Fruit fly (Drosophila melanogaster) whole organism, embryonic: ENCODE data around the gene CG14341.
A peak's percentile ranks its signal among the peaks of the same experiment; 100 is the strongest.

ENCODE experiments used
- Antp ChIP-seq: fragments of 200-800 bp; sonication (Bioruptor generic); optimal IDR thresholded peaks from 3 replicates; lab custom pipeline; 2016; ENCODE audit warnings: missing biosample characterization, missing genetic modification characterization
- CG10543 ChIP-seq: fragments of 200-800 bp; sonication (Bioruptor generic); optimal IDR thresholded peaks from 3 replicates; lab custom pipeline; 2017; ENCODE audit warnings: missing biosample characterization, mild to moderate bottlenecking, missing genetic modification characterization, moderate library complexity
- CG13123 ChIP-seq: fragments of 200-800 bp; sonication (Bioruptor generic); optimal IDR thresholded peaks from 2 replicates; lab custom pipeline; 2016; ENCODE audit warnings: missing biosample characterization, missing genetic modification characterization
- CG14014 ChIP-seq: fragments of 200-800 bp; sonication (Bioruptor generic); IDR thresholded peaks from 2 replicates; pipeline ENCODE4 v1.3.6; 2022; ENCODE audit warnings: missing biosample characterization, missing genetic modification characterization
- CG1602 ChIP-seq: fragments of 200-800 bp; sonication (Bioruptor generic); optimal IDR thresholded peaks from 3 replicates; lab custom pipeline; 2016; ENCODE audit warnings: missing biosample characterization, missing genetic modification characterization
- CG16779 ChIP-seq: fragments of 200-800 bp; sonication (Bioruptor generic); IDR thresholded peaks from 2 replicates; pipeline ENCODE4 v1.3.6; 2022; ENCODE audit warnings: missing biosample characterization, missing genetic modification characterization
- CG18476 ChIP-seq: fragments of 200-800 bp; sonication (Bioruptor generic); optimal IDR thresholded peaks from 2 replicates; lab custom pipeline; 2016; ENCODE audit warnings: missing biosample characterization, mild to moderate bottlenecking, missing genetic modification characterization
- CG2875 ChIP-seq: fragments of 200-800 bp; sonication (Bioruptor generic); optimal IDR thresholded peaks from 2 replicates; lab custom pipeline; 2017; ENCODE audit warnings: missing biosample characterization, mild to moderate bottlenecking, missing genetic modification characterization, missing genetic modification reagents
- CG3281 ChIP-seq: fragments of 200-800 bp; sonication (Bioruptor generic); optimal IDR thresholded peaks from 3 replicates; lab custom pipeline; 2017; ENCODE audit warnings: missing biosample characterization, mild to moderate bottlenecking, missing genetic modification characterization
- CG34376 ChIP-seq: fragments of 200-800 bp; sonication (Bioruptor generic); optimal IDR thresholded peaks from 2 replicates; lab custom pipeline; 2018; ENCODE audit warnings: missing biosample characterization, mild to moderate bottlenecking, missing genetic modification characterization
- CG43689 ChIP-seq: fragments of 200-800 bp; sonication (Bioruptor generic); IDR thresholded peaks from 2 replicates; pipeline ENCODE4 v1.3.6; 2022; ENCODE audit warnings: missing biosample characterization, missing genetic modification characterization
- CG6689 ChIP-seq: fragments of 200-800 bp; sonication (Bioruptor generic); IDR thresholded peaks from 2 replicates; pipeline ENCODE4 v1.3.6; 2022; ENCODE audit warnings: missing biosample characterization, missing genetic modification characterization
- CG6765 ChIP-seq: fragments of 200-800 bp; sonication (Bioruptor generic); optimal IDR thresholded peaks from 3 replicates; lab custom pipeline; 2017; ENCODE audit warnings: missing biosample characterization, mild to moderate bottlenecking, missing genetic modification characterization
- CG7839 ChIP-seq: fragments of 200-800 bp; sonication (Bioruptor generic); optimal IDR thresholded peaks from 3 replicates; lab custom pipeline; 2018; ENCODE audit warnings: missing biosample characterization, mild to moderate bottlenecking, missing genetic modification characterization, moderate library complexity
- CG7987 ChIP-seq: fragments of 200-800 bp; sonication (Bioruptor generic); optimal IDR thresholded peaks from 2 replicates; lab custom pipeline; 2018; ENCODE audit warnings: missing biosample characterization, mild to moderate bottlenecking, missing genetic modification characterization, moderate library complexity
- CG8478 ChIP-seq: fragments of >200 bp; optimal IDR thresholded peaks from 2 replicates; lab custom pipeline; 2018
- CkIIα-i1 ChIP-seq: fragments of 200-800 bp; sonication (Bioruptor generic); IDR thresholded peaks from 2 replicates; pipeline ENCODE4 v1.3.6; 2022; ENCODE audit warnings: missing biosample characterization, missing genetic modification characterization
- GATAe ChIP-seq: fragments of 200-800 bp; sonication (Bioruptor generic); conservative IDR thresholded peaks from 2 replicates; pipeline ENCODE4 v1.3.6; 2022; ENCODE audit warnings: missing biosample characterization, missing genetic modification characterization
- Hr51 ChIP-seq, 2 experiments: fragments of 200-800 bp; sonication (Bioruptor generic); optimal IDR thresholded peaks; 2 replicates in 1 of 2; 3 replicates in 1 of 2; lab custom pipeline; 2016 to 2018; ENCODE audit warnings: missing biosample characterization in 2 of 2, missing genetic modification characterization in 2 of 2, mild to moderate bottlenecking in 1 of 2, moderate library complexity in 1 of 2
- Hr78 ChIP-seq, 2 experiments: fragments of 200-800 bp in 1 of 2; fragments of >200 bp in 1 of 2; sonication (Bioruptor generic) in 1 of 2; optimal IDR thresholded peaks; 2 replicates each; lab custom pipeline; 2017 to 2019; ENCODE audit warnings: missing biosample characterization in 2 of 2, missing genetic modification characterization in 2 of 2, mild to moderate bottlenecking in 1 of 2, moderate library complexity in 1 of 2
- MESR4 ChIP-seq: fragments of 200-800 bp; sonication (Bioruptor generic); optimal IDR thresholded peaks from 2 replicates; lab custom pipeline; 2018; ENCODE audit warnings: missing biosample characterization, mild to moderate bottlenecking, missing genetic modification characterization, moderate library complexity
- Med ChIP-seq: fragments of 200-800 bp; sonication (Bioruptor generic); peaks from one replicate; lab custom pipeline; 2016; ENCODE audit warnings: missing biosample characterization, missing genetic modification characterization, mild to moderate bottlenecking, inconsistent platforms, moderate library complexity
- Mrtf ChIP-seq: fragments of 200-800 bp; sonication (Bioruptor generic); IDR thresholded peaks from 3 replicates; pipeline ENCODE4 v1.3.6; 2022; ENCODE audit warnings: missing biosample characterization, missing genetic modification characterization
- PHDP ChIP-seq: fragments of 200-800 bp; sonication (Bioruptor generic); optimal IDR thresholded peaks from 3 replicates; lab custom pipeline; 2018; ENCODE audit warnings: missing biosample characterization, mild to moderate bottlenecking, missing genetic modification characterization, moderate library complexity
- Pdp1 ChIP-seq, 2 experiments: fragments of 200-800 bp; sonication (Bioruptor generic); optimal IDR thresholded peaks; 3 replicates each; lab custom pipeline; 2016; ENCODE audit warnings: missing biosample characterization in 2 of 2, missing genetic modification characterization in 2 of 2, mild to moderate bottlenecking in 1 of 2, moderate library complexity in 1 of 2
- Sry-δ ChIP-seq: fragments of 200-800 bp; sonication (Bioruptor generic); optimal IDR thresholded peaks from 2 replicates; lab custom pipeline; 2016; ENCODE audit warnings: missing biosample characterization, missing genetic modification characterization
- Tbp ChIP-seq: fragments of >200 bp; optimal IDR thresholded peaks from 2 replicates; lab custom pipeline; 2018; ENCODE audit warnings: missing biosample characterization, missing genetic modification characterization
- caup ChIP-seq: fragments of 200-800 bp; sonication (Bioruptor generic); optimal IDR thresholded peaks from 3 replicates; lab custom pipeline; 2017; ENCODE audit warnings: missing biosample characterization, mild to moderate bottlenecking, missing genetic modification characterization, moderate library complexity; ENCODE audit not compliant: severe bottlenecking
- cg ChIP-seq: fragments of 200-800 bp; sonication (Bioruptor generic); optimal IDR thresholded peaks from 3 replicates; lab custom pipeline; 2019; ENCODE audit warnings: missing biosample characterization, mild to moderate bottlenecking, missing genetic modification characterization, moderate library complexity
- crol ChIP-seq: fragments of 200-800 bp; sonication (Bioruptor generic); IDR thresholded peaks from 2 replicates; pipeline ENCODE4 v1.3.6; 2022; ENCODE audit warnings: missing biosample characterization, missing genetic modification characterization
- crp ChIP-seq, 2 experiments: fragments of 200-800 bp; sonication (Bioruptor generic); optimal IDR thresholded peaks; 2 replicates in 1 of 2; 3 replicates in 1 of 2; lab custom pipeline; 2017; ENCODE audit warnings: missing biosample characterization in 2 of 2, missing genetic modification characterization in 2 of 2, mild to moderate bottlenecking in 1 of 2, moderate library complexity in 1 of 2
- cwo ChIP-seq: fragments of 200-800 bp; sonication (Bioruptor generic); optimal IDR thresholded peaks from 3 replicates; lab custom pipeline; 2017; ENCODE audit warnings: missing biosample characterization, missing genetic modification characterization, mild to moderate bottlenecking, moderate library complexity, missing genetic modification reagents
- dati ChIP-seq: fragments of 200-800 bp; sonication (Bioruptor generic); IDR thresholded peaks from 2 replicates; pipeline ENCODE4 v1.3.6; 2022; ENCODE audit warnings: missing biosample characterization, missing genetic modification characterization
- eve ChIP-seq, 2 experiments: fragments of >200 bp; optimal IDR thresholded peaks; 2 replicates each; lab custom pipeline; 2017; ENCODE audit warnings: missing biosample characterization in 2 of 2, missing genetic modification characterization in 2 of 2
- exex ChIP-seq: fragments of 200-800 bp; sonication (Bioruptor generic); optimal IDR thresholded peaks from 4 replicates; lab custom pipeline; 2018; ENCODE audit warnings: missing biosample characterization, mild to moderate bottlenecking, missing genetic modification characterization, moderate library complexity
- ftz-f1 ChIP-seq: fragments of 200-800 bp; sonication (Bioruptor generic); optimal IDR thresholded peaks from 2 replicates; lab custom pipeline; 2016; ENCODE audit warnings: missing biosample characterization, missing genetic modification characterization
- gro ChIP-seq: fragments of 200-800 bp; sonication (Bioruptor generic); optimal IDR thresholded peaks from 2 replicates; lab custom pipeline; 2016; ENCODE audit warnings: missing biosample characterization, missing genetic modification characterization
- hb ChIP-seq: fragments of 200-800 bp; sonication (Bioruptor generic); IDR thresholded peaks from 3 replicates; pipeline ENCODE4 v1.3.6; 2022; ENCODE audit warnings: missing biosample characterization, missing genetic modification characterization; ENCODE audit not compliant: partially characterized antibody
- inv ChIP-seq: fragments of 200-800 bp; sonication (Bioruptor generic); IDR thresholded peaks from 2 replicates; pipeline ENCODE4 v1.3.6; 2022; ENCODE audit warnings: missing biosample characterization, missing genetic modification characterization; ENCODE audit not compliant: partially characterized antibody
- lbe ChIP-seq: fragments of 200-800 bp; sonication (Bioruptor generic); optimal IDR thresholded peaks from 2 replicates; lab custom pipeline; 2016; ENCODE audit warnings: missing biosample characterization, mild to moderate bottlenecking, missing genetic modification characterization
- nom ChIP-seq: fragments of 200-800 bp; sonication (Bioruptor generic); optimal IDR thresholded peaks from 2 replicates; lab custom pipeline; 2017; ENCODE audit warnings: missing biosample characterization, missing genetic modification characterization, mild to moderate bottlenecking, moderate library complexity, missing genetic modification reagents
- ro ChIP-seq: fragments of 200-800 bp; sonication (Bioruptor generic); IDR thresholded peaks from 2 replicates; pipeline ENCODE4 v1.3.6; 2022; ENCODE audit warnings: missing biosample characterization, missing genetic modification characterization
- sens ChIP-seq: fragments of 200-800 bp; sonication (Bioruptor generic); peaks from one replicate; lab custom pipeline; 2016; ENCODE audit warnings: missing biosample characterization, missing genetic modification characterization
- sna ChIP-seq: fragments of 200-800 bp; sonication (Bioruptor generic); IDR thresholded peaks from 2 replicates; pipeline ENCODE4 v1.3.6; 2022; ENCODE audit warnings: missing biosample characterization, missing genetic modification characterization; ENCODE audit not compliant: partially characterized antibody
- sob ChIP-seq: fragments of 200-800 bp; sonication (Bioruptor generic); IDR thresholded peaks from 2 replicates; pipeline ENCODE4 v1.3.6; 2022; ENCODE audit warnings: missing biosample characterization, missing genetic modification characterization
- sug ChIP-seq: fragments of 200-800 bp; optimal IDR thresholded peaks from 2 replicates; lab custom pipeline; 2019; ENCODE audit warnings: missing biosample characterization, mild to moderate bottlenecking, missing genetic modification characterization, moderate library complexity
- tin ChIP-seq: fragments of 200-800 bp; sonication (Bioruptor generic); optimal IDR thresholded peaks from 3 replicates; lab custom pipeline; 2016; ENCODE audit warnings: missing biosample characterization, missing genetic modification characterization
- tx ChIP-seq: fragments of 200-800 bp; sonication (Bioruptor generic); optimal IDR thresholded peaks from 2 replicates; lab custom pipeline; 2016; ENCODE audit warnings: missing biosample characterization, missing genetic modification characterization

The CG14341 gene

dm6 chr2L:1166326-1166725, at the start of gene CG14341 (continued):
- TF ChIP-seq cg (GFP tag; lab: Kevin White, UChicago), result no peak
- TF ChIP-seq Sry-δ (GFP tag; lab: Kevin White, UChicago), result peak; percentile 34
- TF ChIP-seq Med (GFP tag; lab: Kevin White, UChicago), result peak; percentile 21
- TF ChIP-seq caup, result no peak
- peak; percentile 31 for TF ChIP-seq MESR4
- no peak for TF ChIP-seq sob
- no peak for TF ChIP-seq crp (GFP tag; optimal IDR thresholded peaks at IDR 0.05; lab: Kevin White, UChicago)
- TF ChIP-seq CG7839, result no peak
- TF ChIP-seq Pdp1 (GFP tag; optimal IDR thresholded peaks at IDR 0.05; lab: Kevin White, UChicago), result peak in 1 of 2 experiments; percentile 40
- TF ChIP-seq CG43689, result no peak
- TF ChIP-seq Mrtf (GFP tag; lab: Robert Waterston, UW), result no peak
- TF ChIP-seq CG13123 (GFP tag; lab: Kevin White, UChicago), result no peak
- TF ChIP-seq, all 482 proteins: peak for 28

- TF ChIP-seq GATAe (GFP tag; lab: Robert Waterston, UW) (peak; percentile 48; the same call in 1 of the 2 replicates), CG16779 (GFP tag; lab: Robert Waterston, UW) (no peak), CG10543 (GFP tag; lab: Kevin White, UChicago) (peak; percentile 71), sna (GFP tag; lab: Robert Waterston, UW) (no peak), tx (no peak), dati (GFP tag; lab: Robert Waterston, UW) (no peak), tin (no peak), sug (tag; lab: Kevin White, UChicago) (peak; percentile 33), eve (GFP tag; optimal IDR thresholded peaks at IDR 0.05; lab: Kevin White, UChicago) (no peak), exex (tag; lab: Kevin White, UChicago) (peak; percentile 43), CG7987 (GFP tag; lab: Kevin White, UChicago) (peak; percentile 77), CG6765 (GFP tag; lab: Kevin White, UChicago) (peak; percentile 30), CG8478 (lab: Kevin White, UChicago) (no peak), CkIIα-i1 (GFP tag; lab: Robert Waterston, UW) (no peak), nom (peak; percentile 22), PHDP (no peak), gro (GFP tag; lab: Kevin White, UChicago) (peak; percentile 6), CG34376 (GFP tag; lab: Kevin White, UChicago) (peak; percentile 45), CG18476 (GFP tag; lab: Kevin White, UChicago) (no peak), Hr51 (GFP tag; optimal IDR thresholded peaks at IDR 0.05; lab: Kevin White, UChicago) (no peak), CG2875 (no peak), CG14014 (GFP tag; lab: Robert Waterston, UW) (no peak), Antp (GFP tag; lab: Kevin White, UChicago) (no peak), CG1602 (no peak), cwo (GFP tag; lab: Kevin White, UChicago) (peak; percentile 74), ro (GFP tag; lab: Robert Waterston, UW) (no peak), Tbp (GFP tag; lab: Kevin White, UChicago) (no peak), lbe (GFP tag; lab: Kevin White, UChicago) (peak; percentile 6), sens (GFP tag; lab: Kevin White, UChicago) (peak; percentile 49), inv (GFP tag; lab: Robert Waterston, UW) (0 out of 2 replicates have a peak, but pooled peaks have one; percentile 23), ftz-f1 (GFP tag; lab: Kevin White, UChicago) (peak; percentile 46), hb (GFP tag; lab: Robert Waterston, UW) (0 out of 3 replicates have a peak, but pooled peaks have one; percentile 5), CG3281 (GFP tag; lab: Kevin White, UChicago) (peak; percentile 25), crol (peak; percentile 34; the same call in 1 of the 2 replicates), Hr78 (GFP tag; optimal IDR thresholded peaks at IDR 0.05; lab: Kevin White, UChicago) (no peak), Med (GFP tag; lab: Kevin White, UChicago) (peak; percentile 65), CG6689 (GFP tag; lab: Robert Waterston, UW) (no peak)
Measured at dm6 chr2L:1116661-1117322, 49.5 kb upstream of the CG14341 start.
